Worm (Caenorhabditis elegans) whole organism, L3 larva: ENCODE measurements around the gene gln-2.

ENCODE experiments used
- ZK546.5 ChIP-seq: sonication (generic microtip); optimal IDR thresholded peaks from 2 replicates; lab custom pipeline; 2017; ENCODE audit warnings: missing biosample characterization, missing genetic modification characterization
- ceh-16 ChIP-seq: sonication (generic microtip); optimal IDR thresholded peaks from 2 replicates; lab custom pipeline; 2017; ENCODE audit warnings: missing biosample characterization, missing genetic modification characterization
- ceh-28 ChIP-seq: fragments of 150-350 bp; optimal IDR thresholded peaks from 2 replicates; lab custom pipeline; 2014; ENCODE audit warnings: missing biosample characterization, missing genetic modification reagents, missing genetic modification characterization
- ceh-82 ChIP-seq: fragments of 150-350 bp; optimal IDR thresholded peaks from 2 replicates; lab custom pipeline; 2014; ENCODE audit warnings: missing biosample characterization, missing genetic modification characterization
- ceh-9 ChIP-seq: sonication (generic microtip); optimal IDR thresholded peaks from 2 replicates; lab custom pipeline; 2018; ENCODE audit warnings: missing biosample characterization, missing genetic modification characterization
- egl-27 ChIP-seq: sonication (generic microtip); optimal IDR thresholded peaks from 4 replicates; lab custom pipeline; 2017; ENCODE audit warnings: missing biosample characterization, missing genetic modification reagents, missing genetic modification characterization
- egl-5 ChIP-seq: fragments of 150-350 bp; optimal IDR thresholded peaks from 2 replicates; lab custom pipeline; 2017; ENCODE audit warnings: missing biosample characterization, missing genetic modification reagents, missing genetic modification characterization, inconsistent platforms
- elt-1 ChIP-seq: fragments of 150-350 bp; optimal IDR thresholded peaks from 2 replicates; lab custom pipeline; 2014; ENCODE audit warnings: missing biosample characterization, missing genetic modification characterization
- elt-2 ChIP-seq: sonication (generic microtip); optimal IDR thresholded peaks from 2 replicates; lab custom pipeline; 2016; ENCODE audit warnings: missing genetic modification reagents, mild to moderate bottlenecking, missing genetic modification characterization, missing compliant biosample characterization
- elt-3 ChIP-seq, 3 experiments: fragments of 150-350 bp in 1 of 3; sonication (generic microtip) in 2 of 3; optimal IDR thresholded peaks; 2 replicates in 2 of 3; 4 replicates in 1 of 3; lab custom pipeline; 2014 to 2017; ENCODE audit warnings: missing biosample characterization in 3 of 3, missing genetic modification characterization in 3 of 3
- fkh-10 ChIP-seq: sonication (generic microtip); optimal IDR thresholded peaks from 2 replicates; lab custom pipeline; 2017; ENCODE audit warnings: missing biosample characterization, missing genetic modification reagents, missing genetic modification characterization
- fkh-2 ChIP-seq: fragments of 150-350 bp; optimal IDR thresholded peaks from 2 replicates; lab custom pipeline; 2014; ENCODE audit warnings: missing biosample characterization, missing genetic modification reagents, missing genetic modification characterization
- fos-1 ChIP-seq: fragments of 150-350 bp; optimal IDR thresholded peaks from 2 replicates; lab custom pipeline; 2014; ENCODE audit warnings: missing biosample characterization, missing genetic modification characterization
- lin-15B ChIP-seq: fragments of 150-350 bp; optimal IDR thresholded peaks from 2 replicates; lab custom pipeline; 2014; ENCODE audit warnings: missing biosample characterization, missing genetic modification characterization
- lin-39 ChIP-seq: fragments of 150-350 bp; optimal IDR thresholded peaks from 2 replicates; lab custom pipeline; 2018; ENCODE audit warnings: missing biosample characterization, missing genetic modification reagents, missing genetic modification characterization
- lsy-12 ChIP-seq: sonication (generic microtip); optimal IDR thresholded peaks from 2 replicates; lab custom pipeline; 2016; ENCODE audit warnings: mild to moderate bottlenecking, missing genetic modification characterization, missing compliant biosample characterization
- mdl-1 ChIP-seq: fragments of 150-350 bp; optimal IDR thresholded peaks from 2 replicates; lab custom pipeline; 2014; ENCODE audit warnings: missing biosample characterization, missing genetic modification characterization
- mml-1 ChIP-seq: fragments of 150-350 bp; sonication (generic microtip); optimal IDR thresholded peaks from 3 replicates; lab custom pipeline; 2014; ENCODE audit warnings: missing biosample characterization, missing genetic modification characterization
- nhr-11 ChIP-seq: fragments of 150-350 bp; optimal IDR thresholded peaks from 2 replicates; lab custom pipeline; 2014; ENCODE audit warnings: missing biosample characterization, missing genetic modification characterization
- nhr-12 ChIP-seq: fragments of 150-350 bp; optimal IDR thresholded peaks from 2 replicates; lab custom pipeline; 2014; ENCODE audit warnings: missing biosample characterization, missing genetic modification characterization
- nhr-23 ChIP-seq: fragments of 150-350 bp; optimal IDR thresholded peaks from 2 replicates; lab custom pipeline; 2014; ENCODE audit warnings: missing biosample characterization, missing genetic modification reagents, missing genetic modification characterization
- nhr-25 ChIP-seq: sonication (generic microtip); optimal IDR thresholded peaks from 2 replicates; lab custom pipeline; 2017; ENCODE audit warnings: missing biosample characterization, missing genetic modification characterization
- nhr-28 ChIP-seq: fragments of 150-350 bp; optimal IDR thresholded peaks from 2 replicates; lab custom pipeline; 2014; ENCODE audit warnings: missing biosample characterization, missing genetic modification characterization
- nhr-43 ChIP-seq: sonication (generic microtip); optimal IDR thresholded peaks from 2 replicates; lab custom pipeline; 2016; ENCODE audit warnings: mild to moderate bottlenecking, missing genetic modification characterization, missing compliant biosample characterization; ENCODE audit not compliant: poor library complexity, severe bottlenecking
- nhr-67 ChIP-seq: fragments of 150-350 bp; optimal IDR thresholded peaks from 2 replicates; lab custom pipeline; 2014; ENCODE audit warnings: missing biosample characterization, missing genetic modification characterization
- nhr-76 ChIP-seq: fragments of 150-350 bp; sonication (generic microtip); optimal IDR thresholded peaks from 5 replicates; lab custom pipeline; 2014; ENCODE audit warnings: missing biosample characterization, missing genetic modification characterization
- nhr-77 ChIP-seq: fragments of 150-350 bp; optimal IDR thresholded peaks from 2 replicates; lab custom pipeline; 2014; ENCODE audit warnings: missing biosample characterization, missing genetic modification characterization
- pha-4 ChIP-seq: fragments of 150-350 bp; optimal IDR thresholded peaks from 2 replicates; lab custom pipeline; 2014; ENCODE audit warnings: missing biosample characterization, missing genetic modification reagents, missing genetic modification characterization
- pqm-1 ChIP-seq: fragments of 150-350 bp; optimal IDR thresholded peaks from 2 replicates; lab custom pipeline; 2017; ENCODE audit warnings: missing biosample characterization, missing genetic modification characterization, inconsistent platforms
- skn-1 ChIP-seq: fragments of 150-350 bp; optimal IDR thresholded peaks from 2 replicates; lab custom pipeline; 2014; ENCODE audit warnings: missing biosample characterization, missing genetic modification characterization
- snpc-4 ChIP-seq: fragments of 150-350 bp; optimal IDR thresholded peaks from 2 replicates; lab custom pipeline; 2014; ENCODE audit warnings: missing biosample characterization, missing genetic modification characterization
- tbx-2 ChIP-seq: sonication (generic microtip); optimal IDR thresholded peaks from 2 replicates; lab custom pipeline; 2016; ENCODE audit warnings: mild to moderate bottlenecking, missing genetic modification characterization, missing compliant biosample characterization
- unc-39 ChIP-seq: sonication (generic microtip); optimal IDR thresholded peaks from 4 replicates; lab custom pipeline; 2017; ENCODE audit warnings: missing biosample characterization, missing genetic modification characterization
- unc-62 ChIP-seq: fragments of 150-350 bp; sonication (generic microtip); optimal IDR thresholded peaks from 4 replicates; lab custom pipeline; 2014; ENCODE audit warnings: missing biosample characterization, missing genetic modification reagents, missing genetic modification characterization
- zag-1 ChIP-seq: fragments of 150-350 bp; optimal IDR thresholded peaks from 2 replicates; lab custom pipeline; 2014; ENCODE audit warnings: missing biosample characterization, missing genetic modification characterization

gln-2 gene

DNA sequence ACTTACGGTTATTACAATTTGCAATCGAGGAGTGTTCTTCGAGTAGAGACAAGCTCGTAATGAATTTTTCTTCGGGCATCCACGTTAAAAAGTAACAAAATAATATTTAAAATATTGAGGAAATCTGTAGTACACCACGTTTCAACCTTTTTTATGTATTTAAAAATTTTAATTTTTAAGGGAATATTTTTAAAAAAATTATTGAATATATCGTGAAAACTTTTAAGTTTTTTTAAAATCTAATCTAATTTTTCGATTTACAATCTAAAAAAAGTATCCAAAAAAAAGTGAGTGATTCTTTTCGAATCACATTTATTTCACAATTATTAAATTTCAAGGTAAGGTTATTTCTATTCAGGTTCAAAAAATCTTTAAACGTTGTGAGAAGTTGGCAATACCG is at the start of gene gln-2:
Gene gln-2, minus strand, starts transcription at position 101 of the 400 bp plus-strand sequence.
- no peak for TF ChIP-seq egl-5 (tag; lab: Kevin White, UChicago)
- TF ChIP-seq elt-3 (tag; optimal IDR thresholded peaks at IDR 0.05; lab: Kevin White, UChicago), result no peak
- no peak for TF ChIP-seq lin-39
- no peak for TF ChIP-seq nhr-67 (tag; lab: Kevin White, UChicago)
- TF ChIP-seq lsy-12 (tag; lab: Kevin White, UChicago), result no peak
- no peak for TF ChIP-seq zag-1 (tag; lab: Kevin White, UChicago)
- TF ChIP-seq fkh-10 (GFP tag; lab: Kevin White, UChicago), result no peak
- no peak for TF ChIP-seq egl-27 (tag; lab: Kevin White, UChicago)
- no peak for TF ChIP-seq skn-1 (tag; lab: Kevin White, UChicago)
- TF ChIP-seq nhr-28 (tag; lab: Kevin White, UChicago), result no peak
- TF ChIP-seq pha-4 (tag; lab: Kevin White, UChicago), result no peak
- no peak for TF ChIP-seq elt-1
- TF ChIP-seq nhr-76 (tag; lab: Kevin White, UChicago), result no peak

DNA sequence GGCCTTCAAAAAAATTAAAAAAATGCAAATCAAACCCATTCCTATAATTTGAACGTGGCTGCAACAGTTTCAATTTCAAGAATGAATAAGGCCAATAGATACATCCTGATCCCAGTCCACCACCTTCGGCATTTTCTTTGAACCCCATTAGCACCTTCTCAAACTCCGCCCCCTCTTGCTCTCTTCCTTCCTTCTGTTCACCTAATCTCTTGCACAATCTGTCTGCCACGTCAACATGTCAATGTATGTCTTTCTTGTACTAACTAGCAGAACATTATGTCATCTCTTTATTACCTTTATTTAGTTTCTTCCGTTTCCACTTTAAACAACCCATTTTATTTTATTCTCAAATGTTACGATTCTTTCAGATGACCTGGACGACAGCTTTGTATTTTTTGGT is 48.9 kb upstream of the gln-2 start, which contains the start of gene C05B5.4:
Gene C05B5.4, plus strand, starts transcription at position 351 of the 400 bp plus-strand sequence.
- TF ChIP-seq nhr-25 (tag; lab: Kevin White, UChicago), result no peak
- TF ChIP-seq ceh-82 (tag; lab: Kevin White, UChicago), result no peak
- no peak for TF ChIP-seq nhr-77
- no peak for TF ChIP-seq unc-39 (tag; lab: Kevin White, UChicago)
- no peak for TF ChIP-seq mdl-1 (tag; lab: Kevin White, UChicago)
- TF ChIP-seq tbx-2 (tag; lab: Kevin White, UChicago), result no peak
- no peak for TF ChIP-seq lin-15B (tag; lab: Kevin White, UChicago)
- TF ChIP-seq fkh-2 (tag; lab: Kevin White, UChicago), result no peak
- TF ChIP-seq elt-2 (tag; lab: Kevin White, UChicago), result no peak
- TF ChIP-seq nhr-11, result no peak
- TF ChIP-seq fos-1 (tag; lab: Kevin White, UChicago), result no peak

DNA sequence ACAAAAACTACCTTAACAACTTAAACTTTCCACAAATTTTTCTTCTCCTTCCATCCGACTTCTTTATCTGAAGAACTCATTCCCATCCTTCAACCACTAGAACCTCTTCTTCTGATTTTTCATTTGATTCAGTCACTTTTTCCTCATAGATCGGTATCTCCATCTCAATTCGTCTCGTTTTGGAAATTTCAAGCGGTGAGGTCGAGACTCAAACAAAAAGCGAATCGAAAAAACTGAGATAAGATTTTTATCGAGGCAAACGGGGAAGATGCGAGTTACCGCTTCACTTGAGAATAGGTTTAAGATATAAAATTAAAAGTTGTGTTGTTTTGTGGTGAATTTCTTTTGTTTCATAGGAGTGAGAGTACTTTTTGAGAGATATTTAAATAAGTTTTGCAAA is 46.7 kb upstream of the gln-2 start:
- TF ChIP-seq elt-1 (peak; percentile 98), nhr-28 (tag; lab: Kevin White, UChicago) (no peak)

DNA sequence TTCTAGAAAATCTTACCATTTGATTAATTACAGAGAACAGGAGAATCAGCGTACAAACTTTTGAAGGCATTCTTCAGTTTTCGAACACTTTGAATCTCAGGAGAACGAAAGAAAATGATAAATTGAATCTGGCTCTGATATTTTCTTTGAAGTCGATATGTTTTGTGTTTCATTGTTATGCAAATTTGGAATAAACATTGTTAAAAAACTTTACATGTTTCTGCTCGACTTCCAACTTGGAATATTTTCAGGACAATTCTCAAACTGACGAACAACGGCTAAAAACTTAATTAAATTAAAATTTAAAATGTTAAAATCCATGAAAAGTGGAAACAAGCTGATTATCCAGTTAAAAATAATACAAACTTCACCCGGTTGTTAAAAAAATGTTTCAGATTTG is 43.7 kb upstream of the gln-2 start, which contains the start of gene C05B5.1:
Gene C05B5.1, minus strand, starts transcription at position 101 of the 400 bp plus-strand sequence.
- TF ChIP-seq nhr-23 (tag; lab: Kevin White, UChicago) (no peak), nhr-11 (no peak), snpc-4 (tag; lab: Kevin White, UChicago) (no peak), fkh-2 (tag; lab: Kevin White, UChicago) (no peak), mml-1 (no peak), nhr-43 (tag; lab: Kevin White, UChicago) (no peak), lin-39 (no peak), unc-62 (GFP tag; lab: Kevin White, UChicago) (no peak), pqm-1 (tag; lab: Kevin White, UChicago) (no peak), ZK546.5 (tag; lab: Kevin White, UChicago) (no peak), ceh-9 (tag; lab: Kevin White, UChicago) (no peak), ceh-28 (tag; lab: Kevin White, UChicago) (no peak), nhr-67 (tag; lab: Kevin White, UChicago) (no peak), lin-15B (tag; lab: Kevin White, UChicago) (no peak), zag-1 (tag; lab: Kevin White, UChicago) (no peak), ceh-16 (tag; lab: Kevin White, UChicago) (no peak), nhr-77 (no peak), nhr-12 (tag; lab: Kevin White, UChicago) (no peak)
- TF ChIP-seq, all 47 proteins: peak for 0
